Worm (Caenorhabditis elegans) whole organism, L2 larva: ENCODE data around the gene C47A10.16.

ENCODE experiments used
- C34F6.9 ChIP-seq: fragments of 150-350 bp; optimal IDR thresholded peaks from 2 replicates; lab custom pipeline; 2014; ENCODE audit warnings: missing biosample characterization, missing genetic modification characterization
- F13H6.1 ChIP-seq: sonication (generic microtip); optimal IDR thresholded peaks from 2 replicates; lab custom pipeline; 2016; ENCODE audit warnings: missing genetic modification characterization, missing compliant biosample characterization
- R02D3.7 ChIP-seq: fragments of 150-350 bp; optimal IDR thresholded peaks from 2 replicates; lab custom pipeline; 2014; ENCODE audit warnings: missing biosample characterization, missing genetic modification characterization
- Y55F3AM.14 ChIP-seq: fragments of 200-800 bp; sonication (Bioruptor generic); optimal IDR thresholded peaks from 2 replicates; lab custom pipeline; 2018; ENCODE audit warnings: mild to moderate bottlenecking, missing genetic modification characterization, missing compliant biosample characterization
- ZK546.5 ChIP-seq: sonication (generic microtip); optimal IDR thresholded peaks from 2 replicates; lab custom pipeline; 2017; ENCODE audit warnings: missing biosample characterization, missing genetic modification characterization
- alr-1 ChIP-seq: fragments of 150-350 bp; optimal IDR thresholded peaks from 2 replicates; lab custom pipeline; 2014; ENCODE audit warnings: missing biosample characterization, missing genetic modification characterization
- aly-2 ChIP-seq: fragments of 150-350 bp; optimal IDR thresholded peaks from 2 replicates; lab custom pipeline; 2014; ENCODE audit warnings: missing biosample characterization, missing genetic modification characterization
- ama-1 ChIP-seq: fragments of 150-350 bp; optimal IDR thresholded peaks from 2 replicates; lab custom pipeline; 2018; ENCODE audit warnings: inconsistent platforms
- blmp-1 ChIP-seq: sonication (generic microtip); optimal IDR thresholded peaks from 2 replicates; lab custom pipeline; 2017; ENCODE audit warnings: missing genetic modification characterization, mild to moderate bottlenecking, missing compliant biosample characterization, antibody characterized with exemption, moderate library complexity; ENCODE audit not compliant: insufficient read depth
- ceh-82 ChIP-seq: fragments of 150-350 bp; optimal IDR thresholded peaks from 2 replicates; lab custom pipeline; 2014; ENCODE audit warnings: missing biosample characterization, missing genetic modification characterization
- crh-2 ChIP-seq: sonication (generic microtip); optimal IDR thresholded peaks from 2 replicates; lab custom pipeline; 2017; ENCODE audit warnings: missing biosample characterization, missing genetic modification characterization
- dmd-4 ChIP-seq: sonication (generic microtip); optimal IDR thresholded peaks from 2 replicates; lab custom pipeline; 2017; ENCODE audit warnings: missing biosample characterization, missing genetic modification characterization
- elt-3 ChIP-seq: sonication (generic microtip); optimal IDR thresholded peaks from 2 replicates; lab custom pipeline; 2017; ENCODE audit warnings: missing biosample characterization, missing genetic modification characterization
- fos-1 ChIP-seq: fragments of 150-350 bp; optimal IDR thresholded peaks from 2 replicates; lab custom pipeline; 2014; ENCODE audit warnings: missing biosample characterization, missing genetic modification characterization
- gmeb-1 ChIP-seq: fragments of 150-350 bp; optimal IDR thresholded peaks from 2 replicates; lab custom pipeline; 2014; ENCODE audit warnings: missing biosample characterization, missing genetic modification characterization
- lin-11 ChIP-seq: fragments of 150-350 bp; sonication (generic microtip); optimal IDR thresholded peaks from 2 replicates; lab custom pipeline; 2014; ENCODE audit warnings: missing biosample characterization, missing genetic modification characterization, inconsistent platforms, mixed read lengths
- lin-13 ChIP-seq: fragments of 150-350 bp; optimal IDR thresholded peaks from 2 replicates; lab custom pipeline; 2014; ENCODE audit warnings: missing biosample characterization, missing genetic modification reagents, missing genetic modification characterization
- lin-39 ChIP-seq: fragments of 150-350 bp; optimal IDR thresholded peaks from 2 replicates; lab custom pipeline; 2014; ENCODE audit warnings: missing biosample characterization, missing genetic modification reagents, missing genetic modification characterization
- lsy-2 ChIP-seq, 2 experiments: fragments of 150-350 bp in 1 of 2; sonication (generic microtip) in 1 of 2; optimal IDR thresholded peaks; 2 replicates each; lab custom pipeline; 2014 to 2017; ENCODE audit warnings: missing biosample characterization in 2 of 2, missing genetic modification characterization in 2 of 2
- mbf-1 ChIP-seq: sonication (generic microtip); optimal IDR thresholded peaks from 2 replicates; lab custom pipeline; 2017; ENCODE audit warnings: missing biosample characterization, missing genetic modification characterization
- mdl-1 ChIP-seq, 2 experiments: fragments of 150-350 bp in 1 of 2; sonication (generic microtip) in 1 of 2; optimal IDR thresholded peaks; 2 replicates each; lab custom pipeline; 2017; ENCODE audit warnings: missing biosample characterization in 2 of 2, missing genetic modification characterization in 2 of 2
- nhr-10 ChIP-seq: sonication (generic microtip); optimal IDR thresholded peaks from 2 replicates; lab custom pipeline; 2017; ENCODE audit warnings: missing biosample characterization, missing genetic modification characterization
- nhr-11 ChIP-seq: fragments of 150-350 bp; optimal IDR thresholded peaks from 2 replicates; lab custom pipeline; 2014; ENCODE audit warnings: missing biosample characterization, missing genetic modification characterization
- nhr-12 ChIP-seq: fragments of 150-350 bp; optimal IDR thresholded peaks from 2 replicates; lab custom pipeline; 2014; ENCODE audit warnings: missing biosample characterization, missing genetic modification characterization
- nhr-129 ChIP-seq: fragments of 150-350 bp; optimal IDR thresholded peaks from 2 replicates; lab custom pipeline; 2014; ENCODE audit warnings: missing biosample characterization, missing genetic modification characterization
- nhr-6 ChIP-seq: fragments of 150-350 bp; optimal IDR thresholded peaks from 2 replicates; lab custom pipeline; 2014; ENCODE audit warnings: missing biosample characterization, missing genetic modification characterization
- peb-1 ChIP-seq: fragments of 150-350 bp; optimal IDR thresholded peaks from 2 replicates; lab custom pipeline; 2014; ENCODE audit warnings: missing biosample characterization, missing genetic modification characterization
- skn-1 ChIP-seq: sonication (generic microtip); optimal IDR thresholded peaks from 2 replicates; lab custom pipeline; 2017; ENCODE audit warnings: missing biosample characterization, missing genetic modification characterization
- sma-3 ChIP-seq: sonication (generic microtip); optimal IDR thresholded peaks from 2 replicates; lab custom pipeline; 2016; ENCODE audit warnings: missing genetic modification reagents, missing genetic modification characterization, missing compliant biosample characterization
- snpc-4 ChIP-seq: fragments of 150-350 bp; optimal IDR thresholded peaks from 2 replicates; lab custom pipeline; 2014; ENCODE audit warnings: missing biosample characterization, missing genetic modification characterization
- unc-39 ChIP-seq: fragments of 150-350 bp; optimal IDR thresholded peaks from 2 replicates; lab custom pipeline; 2014; ENCODE audit warnings: missing biosample characterization, missing genetic modification characterization
- unc-55 ChIP-seq: fragments of 150-350 bp; sonication (generic microtip); optimal IDR thresholded peaks from 3 replicates; lab custom pipeline; 2014; ENCODE audit warnings: missing biosample characterization, missing genetic modification reagents, missing genetic modification characterization
- unc-62 ChIP-seq: fragments of 150-350 bp; optimal IDR thresholded peaks from 2 replicates; lab custom pipeline; 2014; ENCODE audit warnings: missing biosample characterization, missing genetic modification reagents, missing genetic modification characterization
- ztf-1 ChIP-seq: fragments of 200-800 bp; sonication (Bioruptor generic); conservative IDR thresholded peaks from 2 replicates; pipeline ENCODE4 v1.3.6; 2022; ENCODE audit warnings: missing genetic modification characterization, missing compliant biosample characterization
- ztf-11 ChIP-seq: sonication (generic microtip); optimal IDR thresholded peaks from 2 replicates; lab custom pipeline; 2017; ENCODE audit warnings: missing biosample characterization, missing genetic modification characterization

Gene C47A10.16

DNA sequence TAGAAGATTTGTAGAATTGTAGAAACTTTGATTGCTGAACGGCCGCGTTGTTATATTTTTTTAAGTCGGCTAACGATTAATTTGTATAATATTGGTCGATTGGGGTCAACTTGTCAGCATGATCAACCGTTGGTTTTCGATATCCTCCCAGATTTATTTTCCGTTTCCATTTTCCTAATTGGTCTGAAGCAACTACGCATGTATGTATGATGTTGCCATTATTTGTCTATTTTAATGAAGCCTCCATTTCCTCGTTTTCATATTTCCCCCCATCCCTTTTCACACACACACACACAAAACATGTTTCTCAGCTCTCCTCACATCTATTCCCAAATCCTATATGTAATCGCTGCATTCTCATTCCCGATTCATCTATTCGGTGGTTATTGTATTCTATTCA, 35.6 kb upstream of the C47A10.16 start, which contains the start of gene srh-287:
srh-287 (plus strand) TSS at position 301 of the 400 bp plus-strand sequence.
- TF ChIP-seq lin-11 (tag; lab: Kevin White, UChicago) = no peak
- TF ChIP-seq C34F6.9 (tag; lab: Kevin White, UChicago) = no peak
- no peak for TF ChIP-seq sma-3
- no peak for TF ChIP-seq gmeb-1 (tag; lab: Kevin White, UChicago)
- TF ChIP-seq ztf-1 = no peak
- no peak for TF ChIP-seq elt-3 (tag; lab: Kevin White, UChicago)
- TF ChIP-seq alr-1 (tag; lab: Kevin White, UChicago) = no peak
- no peak for TF ChIP-seq Y55F3AM.14 (GFP tag; lab: Kevin White, UChicago)
- TF ChIP-seq nhr-11 = no peak
- TF ChIP-seq mbf-1 = no peak
- no peak for TF ChIP-seq nhr-6 (tag; lab: Kevin White, UChicago)
- TF ChIP-seq lsy-2 (tag; optimal IDR thresholded peaks at IDR 0.05; lab: Kevin White, UChicago) = no peak
- no peak for TF ChIP-seq unc-62 (GFP tag; lab: Kevin White, UChicago)

DNA sequence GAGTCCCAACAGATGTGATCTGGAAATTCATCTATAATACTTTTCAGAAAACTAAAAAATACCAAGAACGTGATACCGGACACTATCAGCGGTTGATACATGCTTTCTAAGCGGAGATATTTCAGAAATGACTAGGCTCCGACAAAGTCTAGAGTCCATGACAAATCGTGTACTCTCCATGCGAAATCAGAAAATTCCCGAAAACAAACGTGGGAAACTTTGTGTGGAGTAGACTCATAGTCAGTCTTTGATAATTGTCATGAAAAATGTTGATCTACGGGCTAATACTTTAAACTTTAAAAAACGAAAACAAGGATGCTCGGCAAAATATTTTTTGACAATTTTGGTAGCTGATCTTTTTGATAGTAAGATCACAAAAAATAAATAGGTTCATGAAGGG, 33.8 kb upstream of the C47A10.16 start, which contains the start of gene srx-18:
srx-18 (minus strand) TSS at position 101 of the 400 bp plus-strand sequence.
- TF ChIP-seq unc-39 (tag; lab: Kevin White, UChicago) (no peak), dmd-4 (no peak), R02D3.7 (tag; lab: Kevin White, UChicago) (no peak), peb-1 (tag; lab: Kevin White, UChicago) (no peak), blmp-1 (tag; lab: Kevin White, UChicago) (no peak), ZK546.5 (tag; lab: Kevin White, UChicago) (no peak), aly-2 (tag; lab: Kevin White, UChicago) (no peak), Y55F3AM.14 (GFP tag; lab: Kevin White, UChicago) (no peak), nhr-12 (tag; lab: Kevin White, UChicago) (no peak)

DNA sequence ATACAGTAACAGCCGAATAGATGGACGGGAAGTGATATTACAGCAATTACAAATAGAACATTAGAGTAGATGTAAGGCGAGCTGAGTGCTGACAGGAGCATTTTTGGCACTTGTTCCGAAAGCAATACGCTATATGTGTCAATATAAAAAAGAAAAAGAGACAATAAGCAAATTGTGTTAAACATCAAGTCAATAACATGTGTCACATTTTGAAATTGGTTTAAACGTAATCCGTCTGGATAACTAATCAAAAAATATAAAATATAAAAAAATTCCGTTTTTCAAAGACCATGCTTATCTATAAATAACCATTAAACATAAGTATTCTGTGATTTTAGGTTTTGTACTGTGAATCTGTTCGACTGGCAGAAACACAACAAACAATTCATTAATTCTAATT, 30.7 kb upstream of the C47A10.16 start, which contains the start of gene srh-288:
srh-288 (minus strand) TSS at position 101 of the 400 bp plus-strand sequence.
- TF ChIP-seq lin-13 (no peak), nhr-11 (no peak)

ce11 chrV:17793986-17794385, 29.0 kb upstream of the C47A10.16 start, which contains the start of gene srh-289:
Gene srh-289 (minus strand): TSS chrV:17794086.
- TF ChIP-seq crh-2 (tag; lab: Kevin White, UChicago) (no peak), skn-1 (tag; lab: Kevin White, UChicago) (no peak), R02D3.7 (tag; lab: Kevin White, UChicago) (no peak), gmeb-1 (tag; lab: Kevin White, UChicago) (no peak)

ce11 chrV:17790191-17790590, 25.2 kb upstream of the C47A10.16 start, which contains the start of gene srh-290:
Gene srh-290 (plus strand): TSS chrV:17790491.
- no peak for TF ChIP-seq lin-39 (tag; lab: Kevin White, UChicago)
- no peak for TF ChIP-seq F13H6.1
- TF ChIP-seq crh-2 (tag; lab: Kevin White, UChicago) = no peak
- TF ChIP-seq nhr-129 (tag; lab: Kevin White, UChicago) = no peak
- TF ChIP-seq unc-62 (GFP tag; lab: Kevin White, UChicago) = no peak
- no peak for TF ChIP-seq Y55F3AM.14 (GFP tag; lab: Kevin White, UChicago)
- no peak for TF ChIP-seq aly-2 (tag; lab: Kevin White, UChicago)
- TF ChIP-seq, all 48 proteins: peak for 0

DNA sequence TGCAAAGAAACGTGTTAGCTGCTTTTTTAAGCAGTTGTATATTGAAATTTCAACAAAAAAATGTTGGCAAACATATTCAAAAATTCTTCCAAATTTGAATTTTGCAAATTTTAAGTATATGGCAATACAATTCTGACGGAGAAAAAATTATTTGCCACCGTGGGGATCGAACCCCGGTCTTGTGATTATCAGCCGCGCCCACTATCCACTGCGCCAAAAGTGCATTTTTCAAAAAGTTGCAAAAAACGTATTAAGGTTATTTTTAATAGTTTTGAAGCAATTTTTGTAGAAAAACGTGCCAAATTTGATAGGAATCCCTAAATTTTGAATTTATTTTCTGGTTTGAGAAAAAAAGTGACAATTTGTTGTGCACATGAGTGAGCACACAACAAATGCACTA, 19.4 kb upstream of the C47A10.16 start:
- TF ChIP-seq snpc-4 (tag; lab: Kevin White, UChicago) = no peak

DNA sequence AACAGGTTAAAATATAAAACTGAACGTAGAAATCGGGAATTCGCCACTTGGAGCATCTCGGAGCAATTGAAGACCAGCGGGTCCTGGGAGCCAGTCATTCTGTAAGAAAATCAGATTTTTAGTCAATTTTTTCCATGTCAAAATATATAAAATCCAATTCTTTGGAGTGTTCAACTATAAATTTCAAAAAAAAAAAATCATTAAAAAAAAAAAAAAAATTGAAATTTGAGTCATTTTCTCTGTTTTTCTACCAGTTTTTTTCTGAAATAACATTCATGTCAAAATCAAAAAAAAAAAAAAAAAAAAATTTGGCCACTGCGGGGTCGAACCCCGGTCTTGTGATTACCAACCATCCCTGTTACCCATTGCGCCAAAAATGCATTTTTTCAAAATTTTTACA, 18.6 kb upstream of the C47A10.16 start, which contains the start of gene srab-12:
srab-12 (minus strand) TSS at position 101 of the 400 bp plus-strand sequence.
- no peak for TF ChIP-seq ceh-82 (tag; lab: Kevin White, UChicago)
- TF ChIP-seq fos-1 (tag; lab: Kevin White, UChicago) = no peak
- TF ChIP-seq mdl-1 (tag; optimal IDR thresholded peaks at IDR 0.05; lab: Kevin White, UChicago) = no peak
- no peak for TF ChIP-seq alr-1 (tag; lab: Kevin White, UChicago)
- TF ChIP-seq R02D3.7 (tag; lab: Kevin White, UChicago) = no peak
- no peak for TF ChIP-seq unc-55 (GFP tag; lab: Kevin White, UChicago)
- no peak for TF ChIP-seq ztf-11 (tag; lab: Kevin White, UChicago)
- TF ChIP-seq nhr-10 (tag; lab: Kevin White, UChicago) = no peak
- no peak for TF ChIP-seq unc-39 (tag; lab: Kevin White, UChicago)
- no peak for TF ChIP-seq F13H6.1
- TF ChIP-seq ama-1 (lab: Kevin White, UChicago) = no peak
- TF ChIP-seq elt-3 (tag; lab: Kevin White, UChicago) = no peak
- no peak for TF ChIP-seq nhr-12 (tag; lab: Kevin White, UChicago)
- no peak for TF ChIP-seq ztf-1
- TF ChIP-seq gmeb-1 (tag; lab: Kevin White, UChicago) = no peak
- TF ChIP-seq lin-11 (tag; lab: Kevin White, UChicago) = no peak
